Worm (Caenorhabditis elegans): ENCODE data around the gene cest-2.1.

DNA sequence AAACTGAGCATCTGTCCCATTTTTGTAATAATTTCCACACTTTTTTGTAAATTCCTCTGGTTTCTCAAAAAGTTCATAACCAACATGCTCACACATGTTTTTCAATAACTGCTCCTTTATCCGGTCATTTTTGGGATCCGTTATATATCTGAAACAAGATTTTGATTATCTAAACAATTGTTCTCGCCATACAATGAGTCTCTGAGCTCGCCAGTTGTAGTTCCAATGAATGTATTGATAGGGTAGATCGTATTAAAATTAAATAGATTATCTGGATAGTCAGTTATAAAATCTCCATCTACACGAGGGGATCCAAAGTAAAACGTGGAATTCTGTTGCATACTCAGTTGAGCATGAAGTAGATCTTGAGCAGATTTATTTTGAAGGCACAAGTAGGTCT, 5.3 kb upstream of the cest-2.1 start:
- TF ChIP-seq tbx-7 (tag; optimal IDR thresholded peaks at IDR 0.05), result no peak
- no peak for TF ChIP-seq eyg-1 (tag; optimal IDR thresholded peaks at IDR 0.05)
- TF ChIP-seq ceh-2 (tag; optimal IDR thresholded peaks at IDR 0.05), result no peak
- TF ChIP-seq unc-42 (tag; optimal IDR thresholded peaks at IDR 0.05), result no peak

All from whole organism, late embryonic.